Worm (Caenorhabditis elegans): ENCODE measurements around the gene dpf-1.

The dpf-1 gene

ce11 chrV:15471029-15471428 lies at the start of gene dpf-1:
dpf-1 (plus strand) TSS chrV:15471329.
- TF ChIP-seq tra-4 (tag; optimal IDR thresholded peaks at IDR 0.05) = no peak
- no peak for TF ChIP-seq sea-1 (GFP tag; conservative IDR thresholded peaks at IDR 0.05)
- no peak for TF ChIP-seq hmbx-1 (tag; optimal IDR thresholded peaks at IDR 0.05)

ce11 chrV:15423601-15424000 lies 47.5 kb upstream of the dpf-1 start, which contains the start of gene fbxa-104:
fbxa-104 (minus strand) TSS chrV:15423683.
- TF ChIP-seq tbx-37 (GFP tag; conservative IDR thresholded peaks at IDR 0.05) = no peak
- no peak for TF ChIP-seq tra-4 (tag; optimal IDR thresholded peaks at IDR 0.05)
- TF ChIP-seq hmbx-1 (tag; optimal IDR thresholded peaks at IDR 0.05) = no peak
- no peak for TF ChIP-seq B0310.2 (tag; optimal IDR thresholded peaks at IDR 0.05)

DNA sequence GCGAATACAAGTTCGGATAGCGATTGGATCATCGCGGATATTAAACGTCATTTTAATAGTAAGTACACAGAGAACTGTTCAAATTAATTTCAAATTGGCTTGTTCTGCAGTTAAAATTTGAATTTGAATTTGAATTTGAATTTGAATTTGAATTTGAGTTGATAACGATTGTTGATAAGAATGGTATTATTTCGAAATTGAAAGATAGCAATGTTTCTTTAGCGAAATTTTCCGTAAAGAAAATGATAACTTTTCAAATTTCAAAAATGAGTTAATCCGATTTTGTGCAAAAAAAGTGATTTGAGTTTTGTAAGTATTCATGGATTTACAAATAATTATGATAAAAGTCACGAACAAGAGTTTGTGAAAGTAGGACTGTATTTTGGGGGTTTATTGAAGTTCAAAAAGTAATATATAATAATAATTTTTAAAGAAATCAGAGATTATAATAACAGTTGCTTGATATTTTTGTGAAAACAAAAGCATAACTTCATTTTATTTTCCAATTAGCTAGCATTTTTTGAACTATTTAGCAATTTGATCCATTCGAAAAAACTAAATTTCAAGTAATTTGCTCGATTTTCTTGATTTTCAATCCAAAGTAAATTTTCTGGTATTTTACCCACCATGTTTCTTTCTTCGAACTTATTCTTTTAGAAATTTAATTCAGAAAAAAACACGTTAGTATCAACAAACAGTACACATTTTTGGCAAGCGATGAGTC lies 45.6 kb upstream of the dpf-1 start, which contains the start of gene Y36E3A.2:
TSS of gene Y36E3A.2 (plus strand) at position 674 of the 724 bp plus-strand sequence.
- TF ChIP-seq flt-1 (GFP tag; IDR thresholded peaks at IDR 0.05) = no peak
- TF ChIP-seq hmg-4 (GFP tag; optimal IDR thresholded peaks at IDR 0.05) = no peak
- no peak for TF ChIP-seq ets-7 (tag; optimal IDR thresholded peaks at IDR 0.05)
- TF ChIP-seq scrt-1 (GFP tag; IDR thresholded peaks at IDR 0.05) = no peak
- no peak for TF ChIP-seq pes-1 (GFP tag; IDR thresholded peaks at IDR 0.05)
- TF ChIP-seq B0310.2 (tag; optimal IDR thresholded peaks at IDR 0.05) = no peak
- TF ChIP-seq ama-1 (optimal IDR thresholded peaks at IDR 0.05) = no peak
- TF ChIP-seq tbx-37 (GFP tag; conservative IDR thresholded peaks at IDR 0.05) = no peak
- TF ChIP-seq ceh-36 (tag; optimal IDR thresholded peaks at IDR 0.05) = no peak
- no peak for TF ChIP-seq tbx-11 (GFP tag; IDR thresholded peaks at IDR 0.05)
- no peak for TF ChIP-seq aly-1 (tag; optimal IDR thresholded peaks at IDR 0.05)
- TF ChIP-seq ceh-13 (GFP tag; optimal IDR thresholded peaks at IDR 0.05) = no peak
- no peak for TF ChIP-seq sea-1 (GFP tag; conservative IDR thresholded peaks at IDR 0.05)
- TF ChIP-seq tra-4 (tag; optimal IDR thresholded peaks at IDR 0.05) = no peak
- TF ChIP-seq hmbx-1 (tag; optimal IDR thresholded peaks at IDR 0.05) = no peak
- TF ChIP-seq F13C5.2 (tag; optimal IDR thresholded peaks at IDR 0.05) = no peak
- no peak for TF ChIP-seq hnd-1 (tag; optimal IDR thresholded peaks at IDR 0.05)

DNA sequence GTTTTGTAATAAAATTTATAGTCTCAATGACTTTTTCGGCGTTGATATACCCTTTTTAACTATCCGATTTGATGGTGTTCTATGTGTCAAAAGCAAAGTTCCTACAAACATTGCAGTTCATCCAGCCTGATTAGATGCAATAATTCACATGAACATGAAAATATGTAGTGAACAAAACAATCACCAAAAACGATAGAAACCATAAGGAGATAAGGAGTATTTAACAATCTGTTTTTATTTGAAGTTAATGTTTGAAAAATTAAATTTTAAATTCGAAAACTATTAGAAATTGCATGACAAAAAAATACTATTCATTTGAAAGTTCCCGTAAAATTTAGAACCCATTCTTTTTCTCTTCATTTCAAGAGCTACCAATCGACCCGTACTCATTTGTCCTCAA lies 44.2 kb upstream of the dpf-1 start, which contains the start of gene fbxa-209:
TSS of gene fbxa-209 (minus strand) at position 101 of the 400 bp plus-strand sequence.
- TF ChIP-seq scrt-1 (GFP tag; IDR thresholded peaks at IDR 0.05) (no peak), ets-7 (tag; optimal IDR thresholded peaks at IDR 0.05) (no peak), F13C5.2 (tag; optimal IDR thresholded peaks at IDR 0.05) (no peak), hmbx-1 (tag; optimal IDR thresholded peaks at IDR 0.05) (no peak), ama-1 (optimal IDR thresholded peaks at IDR 0.05) (no peak), aly-1 (tag; optimal IDR thresholded peaks at IDR 0.05) (no peak), ceh-13 (GFP tag; optimal IDR thresholded peaks at IDR 0.05) (no peak), hmg-4 (GFP tag; optimal IDR thresholded peaks at IDR 0.05) (no peak), tbx-37 (GFP tag; conservative IDR thresholded peaks at IDR 0.05) (no peak), B0310.2 (tag; optimal IDR thresholded peaks at IDR 0.05) (no peak)

- TF ChIP-seq ceh-13 (GFP tag; optimal IDR thresholded peaks at IDR 0.05) = no peak
- no peak for TF ChIP-seq tra-4 (tag; optimal IDR thresholded peaks at IDR 0.05)
- no peak for TF ChIP-seq ets-7 (tag; optimal IDR thresholded peaks at IDR 0.05)
- TF ChIP-seq B0310.2 (tag; optimal IDR thresholded peaks at IDR 0.05) = no peak
- no peak for TF ChIP-seq tbx-11 (GFP tag; IDR thresholded peaks at IDR 0.05)
- TF ChIP-seq F13C5.2 (tag; optimal IDR thresholded peaks at IDR 0.05) = no peak
- no peak for TF ChIP-seq flt-1 (GFP tag; IDR thresholded peaks at IDR 0.05)
- TF ChIP-seq hnd-1 (tag; optimal IDR thresholded peaks at IDR 0.05) = no peak
- no peak for TF ChIP-seq aly-1 (tag; optimal IDR thresholded peaks at IDR 0.05)
- TF ChIP-seq ceh-36 (tag; optimal IDR thresholded peaks at IDR 0.05) = no peak
- no peak for TF ChIP-seq ama-1 (optimal IDR thresholded peaks at IDR 0.05)
- TF ChIP-seq hmbx-1 (tag; optimal IDR thresholded peaks at IDR 0.05) = no peak
- TF ChIP-seq sea-1 (GFP tag; conservative IDR thresholded peaks at IDR 0.05) = no peak
- TF ChIP-seq tbx-37 (GFP tag; conservative IDR thresholded peaks at IDR 0.05) = no peak
- no peak for TF ChIP-seq scrt-1 (GFP tag; IDR thresholded peaks at IDR 0.05)
- TF ChIP-seq hmg-4 (GFP tag; optimal IDR thresholded peaks at IDR 0.05) = no peak
- no peak for TF ChIP-seq pes-1 (GFP tag; IDR thresholded peaks at IDR 0.05)
Measured at ce11 chrV:15431322-15432052, 39.6 kb upstream of the dpf-1 start.

- TF ChIP-seq ama-1 (optimal IDR thresholded peaks at IDR 0.05) (no peak), hmbx-1 (tag; optimal IDR thresholded peaks at IDR 0.05) (no peak)
Measured at ce11 chrV:15432457-15432856, 38.7 kb upstream of the dpf-1 start, which contains the start of gene T26H5.8. T26H5.8 (minus strand) TSS chrV:15432726.

DNA sequence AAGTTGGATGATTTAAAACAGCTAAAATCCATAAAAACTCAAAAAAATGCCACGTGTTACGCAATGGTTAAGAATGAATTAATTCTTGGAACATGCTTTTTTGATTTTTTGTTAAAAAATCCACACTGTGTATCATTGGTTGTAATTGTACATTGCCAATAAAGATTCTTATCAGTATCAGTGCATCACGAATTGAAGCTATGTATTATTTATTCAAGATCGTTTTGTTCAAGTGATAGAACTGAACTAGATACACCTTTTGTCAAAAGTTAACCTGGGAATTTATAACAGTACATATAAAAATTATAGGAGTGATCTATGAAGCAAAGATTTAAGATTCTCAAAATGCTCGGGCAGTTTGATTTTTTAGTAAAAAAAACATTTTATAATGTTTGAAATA lies 36.5 kb upstream of the dpf-1 start:
- TF ChIP-seq sea-1 (GFP tag; conservative IDR thresholded peaks at IDR 0.05) (no peak), flt-1 (GFP tag; IDR thresholded peaks at IDR 0.05) (no peak), ceh-36 (tag; optimal IDR thresholded peaks at IDR 0.05) (no peak), ets-7 (tag; optimal IDR thresholded peaks at IDR 0.05) (no peak), hmbx-1 (tag; optimal IDR thresholded peaks at IDR 0.05) (no peak), hnd-1 (tag; optimal IDR thresholded peaks at IDR 0.05) (no peak), tbx-11 (GFP tag; IDR thresholded peaks at IDR 0.05) (no peak), F13C5.2 (tag; optimal IDR thresholded peaks at IDR 0.05) (no peak), pes-1 (GFP tag; IDR thresholded peaks at IDR 0.05) (no peak), ama-1 (optimal IDR thresholded peaks at IDR 0.05) (no peak)
